Worm (Caenorhabditis elegans) whole organism, early embryonic: ENCODE data around the gene ensh-1.

Source experiments
- B0310.2 ChIP-seq: sonication (generic microtip); optimal IDR thresholded peaks from 2 replicates; lab custom pipeline; 2016; ENCODE audit warnings: mild to moderate bottlenecking, missing genetic modification characterization, missing compliant biosample characterization
- F13C5.2 ChIP-seq: sonication (generic microtip); optimal IDR thresholded peaks from 2 replicates; lab custom pipeline; 2017; ENCODE audit warnings: mild to moderate bottlenecking, missing genetic modification characterization, inconsistent platforms, missing compliant biosample characterization
- ama-1 ChIP-seq: fragments of 150-350 bp; optimal IDR thresholded peaks from 2 replicates; lab custom pipeline; 2014
- tbx-37 ChIP-seq: fragments of 200-800 bp; sonication (Bioruptor generic); conservative IDR thresholded peaks from 2 replicates; pipeline ENCODE4 v1.3.6; 2022; ENCODE audit warnings: missing genetic modification reagents, missing genetic modification characterization, missing compliant biosample characterization

DNA sequence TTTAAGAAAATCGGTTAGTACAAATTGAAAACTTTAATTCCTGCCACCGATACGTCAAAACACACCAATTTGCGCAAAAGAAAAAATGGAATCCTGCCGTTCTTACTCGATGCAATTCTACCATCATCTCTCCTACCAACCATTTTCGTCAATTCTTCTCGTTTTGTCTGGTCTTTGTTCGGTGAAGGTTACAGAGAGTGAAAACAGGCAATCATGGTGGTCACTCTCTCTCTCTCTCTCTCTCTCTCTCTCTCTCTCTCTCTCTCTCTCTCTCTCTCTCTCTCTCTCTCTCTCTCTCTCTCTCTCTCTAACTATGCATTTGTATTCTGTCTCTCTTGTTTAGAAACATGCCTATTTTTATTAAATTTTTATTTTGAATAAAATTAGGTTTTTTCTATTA is 23.0 kb upstream of the ensh-1 start:
- no peak for TF ChIP-seq tbx-37
- TF ChIP-seq ama-1 (lab: Kevin White, UChicago) = no peak
- TF ChIP-seq B0310.2 (tag; lab: Kevin White, UChicago) = no peak
- TF ChIP-seq F13C5.2 = no peak
